Worm (Caenorhabditis elegans): ENCODE results near the gene fbxa-86.

The fbxa-86 gene

DNA sequence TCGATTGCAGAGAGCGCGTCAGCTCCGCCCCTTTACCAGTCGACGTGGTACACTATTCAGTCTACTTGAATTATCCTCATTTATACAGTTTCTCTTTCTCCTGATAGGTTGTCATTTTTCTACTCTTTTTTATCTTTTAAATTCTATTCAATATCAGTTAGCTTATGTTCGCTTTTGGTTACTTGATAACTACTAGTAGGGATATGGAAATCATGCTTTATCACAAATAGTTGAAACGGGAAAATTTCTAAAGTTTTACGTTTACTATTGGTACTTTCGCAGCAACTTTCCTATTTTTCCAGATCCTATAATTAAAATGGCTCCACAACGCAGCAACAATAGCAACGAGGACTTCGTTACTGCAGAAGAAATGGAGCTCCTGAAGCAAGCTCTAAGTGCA lies 48.2 kb downstream of the fbxa-86 start, which contains the start of gene sgnh-1:
Gene sgnh-1, plus strand, starts transcription at position 301 of the 400 bp plus-strand sequence.
- TF ChIP-seq fkh-3 (tag; optimal IDR thresholded peaks at IDR 0.05) (no peak), T26A5.8 (tag; optimal IDR thresholded peaks at IDR 0.05) (no peak), mel-28 (tag; optimal IDR thresholded peaks at IDR 0.05; ENCODE audit: borderline replicate concordance) (no peak), efl-1 (GFP tag; optimal IDR thresholded peaks at IDR 0.05) (no peak), Y95B8A.8 (GFP tag; IDR thresholded peaks at IDR 0.05) (no peak), zim-3 (tag; optimal IDR thresholded peaks at IDR 0.05) (no peak), egl-18 (GFP tag; IDR thresholded peaks at IDR 0.05) (no peak), ceh-58 (GFP tag; IDR thresholded peaks at IDR 0.05) (no peak), lin-26 (GFP tag; IDR thresholded peaks at IDR 0.05) (no peak)

DNA sequence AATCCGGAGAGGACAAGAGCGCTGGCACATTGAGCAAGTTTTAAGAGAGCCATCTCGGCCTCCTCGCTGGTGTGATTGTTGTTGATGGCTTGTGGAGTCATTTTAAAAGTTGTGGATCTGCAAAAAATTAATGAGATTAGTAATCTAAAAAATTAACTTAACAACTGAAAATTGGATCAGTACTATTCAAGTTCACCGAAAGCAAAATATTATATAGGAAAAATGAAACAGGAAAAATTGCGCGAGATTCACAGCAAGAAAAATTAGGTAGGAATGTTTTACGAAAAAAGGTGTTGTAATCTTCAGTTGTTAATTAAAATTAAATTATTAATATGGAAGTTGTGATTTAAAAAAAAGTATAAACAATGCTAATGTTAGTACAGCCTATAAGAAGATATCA lies 50.6 kb downstream of the fbxa-86 start, which contains the start of gene T08B6.1:
Gene T08B6.1, minus strand, starts transcription at position 101 of the 400 bp plus-strand sequence.
- TF ChIP-seq zfh-2 (GFP tag; conservative IDR thresholded peaks at IDR 0.05), result no peak
